Worm (Caenorhabditis elegans): ENCODE measurements around the gene ddi-1.
A peak's percentile ranks its signal among the peaks of the same experiment; 100 is the strongest.

Gene ddi-1

DNA sequence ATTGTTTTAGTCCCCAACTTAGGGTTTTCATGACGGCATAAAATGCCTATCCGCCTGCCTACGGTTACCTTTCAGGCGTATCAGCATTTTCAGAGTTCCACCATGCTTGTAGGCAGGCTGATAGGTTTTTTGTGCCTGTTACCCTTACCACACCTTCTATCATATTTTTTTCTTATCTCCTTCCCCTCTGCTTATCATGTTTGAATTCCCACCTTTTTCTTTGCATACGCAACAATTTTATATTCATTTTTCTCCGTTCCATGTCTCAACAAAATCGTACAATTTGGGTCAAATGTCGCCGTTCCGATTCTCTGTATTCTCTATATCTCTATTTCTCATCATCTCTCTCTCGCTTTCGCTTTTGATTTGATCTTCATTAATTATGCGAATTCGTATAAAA is 3.1 kb upstream of the ddi-1 start, which contains the start of gene C01G5.9:
Gene C01G5.9, plus strand, starts transcription at position 301 of the 400 bp plus-strand sequence.
- TF ChIP-seq elt-2 (tag; optimal IDR thresholded peaks at IDR 0.05) (peak; percentile 49), ceh-2 (tag; optimal IDR thresholded peaks at IDR 0.05) (no peak)

DNA sequence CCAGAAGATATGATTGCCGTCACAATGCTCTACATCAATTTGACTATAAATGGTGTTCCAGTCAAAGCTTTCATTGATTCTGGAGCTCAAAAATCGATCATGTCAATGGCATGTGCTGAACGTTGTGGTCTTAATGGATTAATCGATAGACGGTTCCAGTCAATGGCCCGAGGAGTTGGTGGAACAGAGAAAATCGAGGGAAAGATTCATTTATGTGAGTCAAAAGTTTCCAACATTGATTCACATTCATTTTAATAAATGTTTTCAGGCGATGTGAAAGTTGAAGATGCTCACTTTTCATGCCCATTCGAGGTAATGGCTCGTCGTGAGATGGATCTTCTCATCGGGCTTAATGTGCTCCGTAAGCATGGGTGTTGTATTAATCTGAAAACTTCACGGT is 1.1 kb downstream of the ddi-1 start:
- no peak for TF ChIP-seq lim-6 (tag; optimal IDR thresholded peaks at IDR 0.05)
- no peak for TF ChIP-seq hlh-15 (tag; optimal IDR thresholded peaks at IDR 0.05)
- TF ChIP-seq nhr-11 (tag; optimal IDR thresholded peaks at IDR 0.05): no peak
- TF ChIP-seq unc-55 (GFP tag; optimal IDR thresholded peaks at IDR 0.05): no peak
- TF ChIP-seq fax-1 (tag; optimal IDR thresholded peaks at IDR 0.05): no peak
- TF ChIP-seq pax-1 (tag; optimal IDR thresholded peaks at IDR 0.05): no peak
- no peak for TF ChIP-seq ztf-16 (tag; optimal IDR thresholded peaks at IDR 0.05)
- no peak for TF ChIP-seq sox-4 (tag; optimal IDR thresholded peaks at IDR 0.05)
- TF ChIP-seq che-1 (tag; optimal IDR thresholded peaks at IDR 0.05): no peak
- TF ChIP-seq pha-2 (tag; optimal IDR thresholded peaks at IDR 0.05): no peak
- no peak for TF ChIP-seq eyg-1 (tag; optimal IDR thresholded peaks at IDR 0.05)

DNA sequence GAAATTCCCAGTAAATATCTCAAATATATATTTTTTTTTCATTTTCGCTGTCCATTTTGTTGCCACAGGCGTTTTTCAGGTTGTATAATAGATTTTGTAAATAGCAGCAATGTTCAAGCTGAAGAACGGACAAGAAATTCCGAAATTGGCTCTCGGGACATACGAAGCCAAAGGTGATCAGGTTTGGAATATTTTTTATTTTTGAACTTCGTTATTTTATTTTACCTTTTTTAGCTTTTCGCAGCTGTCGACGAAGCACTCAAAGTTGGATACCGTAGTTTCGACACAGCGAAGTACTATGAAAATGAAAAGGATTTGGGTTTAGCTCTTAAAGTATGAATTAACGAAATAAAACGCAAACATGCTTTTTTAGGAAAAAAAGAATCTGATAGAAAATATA is 1.9 kb downstream of the ddi-1 start, which contains the start of gene C01G5.5:
Gene C01G5.5, plus strand, starts transcription at position 80 of the 400 bp plus-strand sequence.
- TF ChIP-seq K09A11.1 (tag; optimal IDR thresholded peaks at IDR 0.05; ENCODE audit: insufficient read depth) (no peak), hlh-15 (tag; optimal IDR thresholded peaks at IDR 0.05) (no peak), ceh-45 (GFP tag; IDR thresholded peaks at IDR 0.05) (no peak), dmd-4 (tag; optimal IDR thresholded peaks at IDR 0.05; ENCODE audit: borderline replicate concordance) (no peak)

DNA sequence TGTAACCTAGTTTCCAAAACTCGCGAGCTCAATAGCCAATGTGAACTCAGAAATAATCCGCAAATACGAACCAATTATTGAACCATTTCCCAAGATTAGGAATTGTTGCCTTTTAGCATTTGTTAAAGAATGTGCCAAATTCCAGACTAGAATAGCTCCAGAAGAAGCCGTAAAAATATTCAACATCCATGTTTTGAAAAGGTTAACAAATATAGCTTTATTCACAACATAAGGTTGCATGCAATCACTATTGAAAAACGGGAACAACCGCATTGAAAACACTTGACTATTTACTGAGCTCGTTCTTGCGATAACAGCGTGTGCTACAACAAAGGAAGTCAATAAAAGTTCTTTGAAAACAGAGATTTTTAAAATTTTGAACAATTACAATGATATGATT is 3.9 kb downstream of the ddi-1 start:
- TF ChIP-seq ceh-34 (tag; optimal IDR thresholded peaks at IDR 0.05): no peak
- TF ChIP-seq ztf-16 (tag; optimal IDR thresholded peaks at IDR 0.05): no peak
- TF ChIP-seq ceh-30 (tag; optimal IDR thresholded peaks at IDR 0.05): no peak
- no peak for TF ChIP-seq odd-2 (tag; optimal IDR thresholded peaks at IDR 0.05)
- TF ChIP-seq pat-9 (tag; optimal IDR thresholded peaks at IDR 0.05): no peak
- no peak for TF ChIP-seq unc-42 (tag; optimal IDR thresholded peaks at IDR 0.05)
- no peak for TF ChIP-seq elt-2 (tag; optimal IDR thresholded peaks at IDR 0.05)
- no peak for TF ChIP-seq K02D7.2 (tag; optimal IDR thresholded peaks at IDR 0.05)
- TF ChIP-seq sdc-2 (tag; optimal IDR thresholded peaks at IDR 0.05): no peak
- TF ChIP-seq dve-1 (tag; optimal IDR thresholded peaks at IDR 0.05): no peak

DNA sequence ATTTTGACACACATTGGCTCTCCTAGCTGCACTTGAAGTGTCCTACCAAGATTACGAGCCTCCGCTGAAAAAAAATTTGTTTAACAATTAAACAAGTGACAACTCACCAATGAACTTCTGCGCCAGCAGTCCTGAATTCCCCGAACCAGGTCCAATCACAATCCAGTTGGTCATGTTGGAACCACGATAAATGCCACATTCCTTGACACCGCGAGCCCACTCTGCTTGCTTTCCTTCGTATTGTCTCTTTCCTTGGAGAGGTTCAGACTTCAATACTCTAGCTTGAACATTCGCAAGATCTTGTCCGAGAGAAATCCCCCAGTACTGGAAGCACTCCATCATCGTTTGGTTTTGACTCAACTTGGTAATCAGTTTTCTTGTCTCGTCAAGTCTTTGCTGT is 5.5 kb downstream of the ddi-1 start:
- no peak for TF ChIP-seq C08G9.2 (tag; optimal IDR thresholded peaks at IDR 0.05)
- no peak for TF ChIP-seq ceh-30 (tag; optimal IDR thresholded peaks at IDR 0.05)
- TF ChIP-seq fkh-6 (tag; optimal IDR thresholded peaks at IDR 0.05): no peak
- TF ChIP-seq nhr-232 (tag; optimal IDR thresholded peaks at IDR 0.05): no peak
- TF ChIP-seq eyg-1 (tag; optimal IDR thresholded peaks at IDR 0.05): no peak
- no peak for TF ChIP-seq ama-1 (optimal IDR thresholded peaks at IDR 0.05)
- TF ChIP-seq T23F11.4 (GFP tag; optimal IDR thresholded peaks at IDR 0.05): no peak
- no peak for TF ChIP-seq odd-2 (tag; optimal IDR thresholded peaks at IDR 0.05)
- TF ChIP-seq tbx-2 (tag; optimal IDR thresholded peaks at IDR 0.05): no peak
- TF ChIP-seq ceh-34 (tag; optimal IDR thresholded peaks at IDR 0.05): no peak
- TF ChIP-seq madf-2 (tag; optimal IDR thresholded peaks at IDR 0.05): no peak
- no peak for TF ChIP-seq unc-86 (tag; optimal IDR thresholded peaks at IDR 0.05)
- no peak for TF ChIP-seq ceh-19 (GFP tag; optimal IDR thresholded peaks at IDR 0.05)
- no peak for TF ChIP-seq unc-42 (tag; optimal IDR thresholded peaks at IDR 0.05)

DNA sequence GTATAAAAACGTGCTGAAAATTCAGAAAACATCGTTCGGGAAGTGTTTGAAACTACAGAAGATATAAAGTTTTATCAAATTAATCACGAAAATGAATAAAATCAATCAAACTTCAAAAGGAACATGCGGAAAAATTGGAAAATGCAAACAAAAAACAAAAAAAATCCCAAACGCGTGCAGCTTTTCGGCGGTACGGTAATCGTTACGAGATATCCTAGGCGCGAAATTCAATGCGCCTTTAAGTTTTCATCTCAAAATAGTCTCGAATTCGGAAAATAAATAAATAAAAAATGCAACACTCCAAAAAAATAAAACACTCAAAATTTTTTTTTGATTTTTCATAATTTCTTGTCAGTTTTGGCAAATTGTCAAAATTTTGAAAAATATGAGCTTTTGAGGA is 7.2 kb downstream of the ddi-1 start:
- TF ChIP-seq mec-3 (tag; optimal IDR thresholded peaks at IDR 0.05; ENCODE audit: borderline replicate concordance) (no peak), hlh-8 (tag; optimal IDR thresholded peaks at IDR 0.05) (no peak), ttx-3 (tag; optimal IDR thresholded peaks at IDR 0.05) (no peak), npax-4 (tag; optimal IDR thresholded peaks at IDR 0.05) (no peak), fkh-6 (tag; optimal IDR thresholded peaks at IDR 0.05) (no peak), zip-5 (tag; optimal IDR thresholded peaks at IDR 0.05) (no peak), ceh-45 (GFP tag; IDR thresholded peaks at IDR 0.05) (no peak), hlh-6 (tag; optimal IDR thresholded peaks at IDR 0.05) (no peak), T23F11.4 (GFP tag; optimal IDR thresholded peaks at IDR 0.05) (no peak), ama-1 (optimal IDR thresholded peaks at IDR 0.05) (no peak), odd-2 (tag; optimal IDR thresholded peaks at IDR 0.05) (no peak), fkh-10 (GFP tag; optimal IDR thresholded peaks at IDR 0.05) (no peak), eyg-1 (tag; optimal IDR thresholded peaks at IDR 0.05) (no peak), tbx-2 (tag; optimal IDR thresholded peaks at IDR 0.05) (no peak), pqm-1 (tag; optimal IDR thresholded peaks at IDR 0.05) (no peak), pros-1 (tag; optimal IDR thresholded peaks at IDR 0.05) (no peak), pag-3 (tag; optimal IDR thresholded peaks at IDR 0.05; ENCODE audit: borderline replicate concordance) (no peak), pat-9 (tag; optimal IDR thresholded peaks at IDR 0.05) (no peak), ceh-24 (tag; optimal IDR thresholded peaks at IDR 0.05) (no peak), dmd-4 (tag; optimal IDR thresholded peaks at IDR 0.05; ENCODE audit: borderline replicate concordance) (no peak)
